Worm (Caenorhabditis elegans): ENCODE measurements around the gene egl-17.

- no peak for TF ChIP-seq mdl-1 (tag; optimal IDR thresholded peaks at IDR 0.05)
- TF ChIP-seq ztf-4 (tag; optimal IDR thresholded peaks at IDR 0.05): no peak
- TF ChIP-seq nhr-12 (tag; optimal IDR thresholded peaks at IDR 0.05): no peak
- no peak for TF ChIP-seq ztf-11 (tag; optimal IDR thresholded peaks at IDR 0.05)
- TF ChIP-seq nhr-76 (tag; optimal IDR thresholded peaks at IDR 0.05): no peak
- no peak for TF ChIP-seq pha-4 (tag; optimal IDR thresholded peaks at IDR 0.05)
- no peak for TF ChIP-seq fos-1 (tag; optimal IDR thresholded peaks at IDR 0.05)
- no peak for TF ChIP-seq daf-12 (tag; optimal IDR thresholded peaks at IDR 0.05)
- no peak for TF ChIP-seq eor-1 (tag; optimal IDR thresholded peaks at IDR 0.05)
- no peak for TF ChIP-seq aly-2 (tag; optimal IDR thresholded peaks at IDR 0.05)
- no peak for TF ChIP-seq egl-5 (tag; optimal IDR thresholded peaks at IDR 0.05)
Measured at ce11 chrX:506848-507247, 17.4 kb downstream of the egl-17 start, which contains the start of gene B0310.2.
